Fruit fly (Drosophila melanogaster) whole organism: ENCODE results near the gene Sodh1.

Source experiments
- psq ChIP-seq: fragments of >200 bp; optimal IDR thresholded peaks from 2 replicates; lab custom pipeline; 2017
- usp ChIP-seq: fragments of >200 bp; optimal IDR thresholded peaks from 2 replicates; lab custom pipeline; 2017; ENCODE audit warnings: missing biosample characterization, missing genetic modification characterization, mixed read lengths

DNA sequence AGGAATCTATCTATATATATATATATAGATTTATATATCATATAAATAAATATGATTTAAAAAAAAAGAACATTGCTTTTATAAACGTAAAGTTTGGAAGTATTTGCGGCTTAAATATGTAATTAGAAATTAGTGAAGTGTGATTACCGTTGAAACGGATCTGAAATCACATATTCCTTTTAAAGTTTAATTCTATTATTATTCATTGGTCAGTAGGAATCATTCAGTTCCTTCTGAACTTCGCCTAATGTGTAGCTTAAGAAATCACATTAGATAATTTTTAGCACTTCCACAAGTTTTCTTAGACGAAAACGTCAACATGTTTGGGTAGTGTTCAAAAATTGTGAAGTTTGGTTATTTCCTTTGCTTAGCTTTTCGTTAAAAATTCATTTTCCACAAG lies 8.3 kb downstream of the Sodh1 start, which contains the start of gene djl:
- TF ChIP-seq psq (lab: Kevin White, UChicago) = no peak
- no peak for TF ChIP-seq usp (GFP tag; lab: Kevin White, UChicago)
